Worm (Caenorhabditis elegans) whole organism, L1 larva: ENCODE results near the gene dhs-31.

ENCODE experiments used
- efl-1 ChIP-seq, 4 experiments: fragments of 150-350 bp; optimal IDR thresholded peaks in 3 of 4; peaks in 1 of 4; 1 replicate in 1 of 4; 2 replicates in 3 of 4; lab custom pipeline; 2014; ENCODE audit warnings: missing biosample characterization in 2 of 4, missing genetic modification characterization in 2 of 4, missing genetic modification reagents in 2 of 4
- egl-27 ChIP-seq, 2 experiments: fragments of 150-350 bp in 1 of 2; sonication (generic microtip); optimal IDR thresholded peaks; 3 replicates each; lab custom pipeline; 2017 to 2018; ENCODE audit warnings: missing biosample characterization in 2 of 2, missing genetic modification characterization in 2 of 2, missing genetic modification reagents in 2 of 2
- elt-3 ChIP-seq, 6 experiments: fragments of 150-350 bp in 1 of 6; sonication (generic microtip); optimal IDR thresholded peaks; 2 replicates each; lab custom pipeline; 2017 to 2018; ENCODE audit warnings: missing biosample characterization in 6 of 6, missing genetic modification characterization in 6 of 6, inconsistent platforms in 1 of 6
- grh-1 ChIP-seq: fragments of 200-800 bp; sonication (Bioruptor generic); IDR thresholded peaks from 2 replicates; pipeline ENCODE4 v1.3.6; 2022; ENCODE audit warnings: missing genetic modification reagents, missing genetic modification characterization, missing compliant biosample characterization
- jun-1 ChIP-seq: fragments of 150-350 bp; optimal IDR thresholded peaks from 2 replicates; lab custom pipeline; 2014; ENCODE audit warnings: missing biosample characterization, missing genetic modification reagents, missing genetic modification characterization
- nhr-11 ChIP-seq: fragments of 150-350 bp; optimal IDR thresholded peaks from 2 replicates; lab custom pipeline; 2014; ENCODE audit warnings: missing biosample characterization, missing genetic modification characterization
- nhr-19 ChIP-seq: fragments of 200-800 bp; sonication (Bioruptor generic); conservative IDR thresholded peaks from 2 replicates; pipeline ENCODE4 v1.3.6; 2022; ENCODE audit warnings: missing genetic modification characterization, missing compliant biosample characterization
- sox-4 ChIP-seq: sonication (generic microtip); optimal IDR thresholded peaks from 2 replicates; lab custom pipeline; 2016; ENCODE audit warnings: missing genetic modification characterization, missing compliant biosample characterization
- unc-62 ChIP-seq: fragments of 150-350 bp; optimal IDR thresholded peaks from 2 replicates; lab custom pipeline; 2014; ENCODE audit warnings: missing biosample characterization, missing genetic modification reagents, missing genetic modification characterization
- unc-86 ChIP-seq: sonication (generic microtip); optimal IDR thresholded peaks from 2 replicates; lab custom pipeline; 2016; ENCODE audit warnings: missing genetic modification characterization, missing compliant biosample characterization

ce11 chrIV:10048268-10048667 is 7.6 kb upstream of the dhs-31 start:
- no peak for TF ChIP-seq unc-86
- TF ChIP-seq nhr-19 (GFP tag; lab: Robert Waterston, UW), result no peak
- no peak for TF ChIP-seq jun-1 (tag; lab: Kevin White, UChicago)
- no peak for TF ChIP-seq egl-27 (tag; optimal IDR thresholded peaks at IDR 0.05; lab: Kevin White, UChicago)
- TF ChIP-seq grh-1 (GFP tag; lab: Robert Waterston, UW), result no peak
- TF ChIP-seq efl-1 (optimal IDR thresholded peaks at IDR 0.05; lab: Kevin White, UChicago), result no peak
- TF ChIP-seq efl-1 (GFP tag; optimal IDR thresholded peaks at IDR 0.05 in 1 of 2; lab: Kevin White, UChicago), result peak in 1 of 2 experiments; percentile 59
- TF ChIP-seq sox-4 (tag; lab: Kevin White, UChicago), result no peak
- TF ChIP-seq elt-3 (tag; optimal IDR thresholded peaks at IDR 0.05; lab: Kevin White, UChicago), result no peak
- no peak for TF ChIP-seq unc-62 (GFP tag; lab: Kevin White, UChicago)
- TF ChIP-seq nhr-11 (tag; lab: Kevin White, UChicago), result no peak
